Worm (Caenorhabditis elegans): ENCODE results near the gene C05D12.4.

DNA sequence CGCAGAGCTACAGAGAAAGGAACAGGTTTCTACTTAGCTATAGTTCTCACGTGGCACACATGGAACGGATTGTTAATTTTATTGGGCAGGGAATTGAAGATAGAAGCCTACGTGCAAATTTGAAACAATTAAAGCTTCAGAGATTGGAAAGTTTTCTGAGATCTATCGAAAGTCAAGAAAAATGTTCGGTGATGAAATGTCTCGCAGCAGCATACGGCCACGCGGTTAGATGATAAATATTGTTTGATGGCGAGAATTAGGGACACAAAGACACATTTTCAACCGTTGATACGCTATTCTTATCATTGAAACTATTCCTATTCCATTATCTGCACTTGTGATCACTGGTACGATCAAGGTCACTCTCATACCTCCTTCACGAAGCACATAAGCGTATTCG lies 40.9 kb downstream of the C05D12.4 start:
- TF ChIP-seq T22C8.4 (GFP tag; IDR thresholded peaks at IDR 0.05) (no peak), flt-1 (GFP tag; IDR thresholded peaks at IDR 0.05) (no peak)

Measured in whole organism, midembryonic.